Fruit fly (Drosophila melanogaster) Kc167 (cell line): ENCODE data around the gene Alp10.

ENCODE experiments used
- Myc ChIP-seq: fragments of >200 bp; optimal IDR thresholded peaks from 2 replicates; lab custom pipeline; 2017; ENCODE audit warnings: missing external identifiers
- Sin3A ChIP-seq: fragments of >200 bp; optimal IDR thresholded peaks from 2 replicates; lab custom pipeline; 2018; ENCODE audit warnings: missing external identifiers
- h ChIP-seq: fragments of >200 bp; optimal IDR thresholded peaks from 3 replicates; lab custom pipeline; 2018; ENCODE audit warnings: missing external identifiers
- insv ChIP-seq: fragments of >200 bp; optimal IDR thresholded peaks from 3 replicates; lab custom pipeline; 2018; ENCODE audit warnings: missing external identifiers
- psq ChIP-seq: fragments of >200 bp; optimal IDR thresholded peaks from 2 replicates; lab custom pipeline; 2017; ENCODE audit warnings: missing external identifiers
- ttk ChIP-seq: sonication (Bioruptor generic); optimal IDR thresholded peaks from 2 replicates; lab custom pipeline; 2017; ENCODE audit warnings: missing external identifiers

Gene Alp10

dm6 chr3L:5563309-5564182, 31.5 kb downstream of the Alp10 start, which contains the start of the genes ScsbetaG and Sras:
Gene ScsbetaG, minus strand, starts transcription at chr3L:5563691.
Gene Sras, plus strand, starts transcription at chr3L:5563774.
- TF ChIP-seq Myc (lab: Kevin White, UChicago) (no peak), psq (lab: Kevin White, UChicago) (no peak), insv (lab: Kevin White, UChicago) (no peak), Sin3A (lab: Kevin White, UChicago) (no peak), h (lab: Kevin White, UChicago) (no peak), ttk (lab: Kevin White, UChicago) (no peak)

dm6 chr3L:5562584-5562983, 32.5 kb downstream of the Alp10 start:
- no peak for TF ChIP-seq ttk (lab: Kevin White, UChicago)
- no peak for TF ChIP-seq psq (lab: Kevin White, UChicago)

- TF ChIP-seq ttk (lab: Kevin White, UChicago) (no peak), insv (lab: Kevin White, UChicago) (no peak), psq (lab: Kevin White, UChicago) (no peak), Sin3A (lab: Kevin White, UChicago) (no peak), h (lab: Kevin White, UChicago) (no peak), Myc (lab: Kevin White, UChicago) (no peak)
These were observed 33.7 kb downstream of the Alp10 start, which contains the start of gene sinu for dm6 chr3L:5561341-5561740. Gene sinu, minus strand, starts transcription at chr3L:5561598.

dm6 chr3L:5556195-5556594, 38.9 kb downstream of the Alp10 start:
- TF ChIP-seq insv (lab: Kevin White, UChicago) = no peak
- TF ChIP-seq h (lab: Kevin White, UChicago) = no peak
- no peak for TF ChIP-seq Myc (lab: Kevin White, UChicago)
- no peak for TF ChIP-seq ttk (lab: Kevin White, UChicago)
- TF ChIP-seq Sin3A (lab: Kevin White, UChicago) = no peak
- TF ChIP-seq psq (lab: Kevin White, UChicago) = no peak

dm6 chr3L:5554377-5554776, 40.7 kb downstream of the Alp10 start:
- TF ChIP-seq psq (lab: Kevin White, UChicago) (no peak), ttk (lab: Kevin White, UChicago) (no peak), Sin3A (lab: Kevin White, UChicago) (no peak), insv (lab: Kevin White, UChicago) (no peak), h (lab: Kevin White, UChicago) (no peak)

dm6 chr3L:5553717-5554116, 41.4 kb downstream of the Alp10 start:
- no peak for TF ChIP-seq Sin3A (lab: Kevin White, UChicago)
- TF ChIP-seq Myc (lab: Kevin White, UChicago) = no peak
- no peak for TF ChIP-seq h (lab: Kevin White, UChicago)
- TF ChIP-seq ttk (lab: Kevin White, UChicago) = no peak
- no peak for TF ChIP-seq psq (lab: Kevin White, UChicago)
- TF ChIP-seq insv (lab: Kevin White, UChicago) = no peak

- TF ChIP-seq psq (lab: Kevin White, UChicago) = no peak
- no peak for TF ChIP-seq Myc (lab: Kevin White, UChicago)
- no peak for TF ChIP-seq ttk (lab: Kevin White, UChicago)
- TF ChIP-seq h (lab: Kevin White, UChicago) = no peak
- TF ChIP-seq Sin3A (lab: Kevin White, UChicago) = no peak
- TF ChIP-seq insv (lab: Kevin White, UChicago) = no peak
These were observed 44.0 kb downstream of the Alp10 start, which contains the start of gene frm for dm6 chr3L:5551087-5551486. Gene frm, minus strand, starts transcription at chr3L:5551159.

- no peak for TF ChIP-seq insv (lab: Kevin White, UChicago)
- no peak for TF ChIP-seq Myc (lab: Kevin White, UChicago)
- TF ChIP-seq psq (lab: Kevin White, UChicago) = no peak
- TF ChIP-seq ttk (lab: Kevin White, UChicago) = no peak
- no peak for TF ChIP-seq Sin3A (lab: Kevin White, UChicago)
- no peak for TF ChIP-seq h (lab: Kevin White, UChicago)
These were observed 46.5 kb downstream of the Alp10 start for dm6 chr3L:5548524-5549084.

dm6 chr3L:5542772-5543371, 52.2 kb downstream of the Alp10 start:
- no peak for TF ChIP-seq Myc (lab: Kevin White, UChicago)
- no peak for TF ChIP-seq Sin3A (lab: Kevin White, UChicago)
- no peak for TF ChIP-seq ttk (lab: Kevin White, UChicago)
- TF ChIP-seq psq (lab: Kevin White, UChicago) = no peak
- no peak for TF ChIP-seq insv (lab: Kevin White, UChicago)
- no peak for TF ChIP-seq h (lab: Kevin White, UChicago)
